Worm (Caenorhabditis elegans) whole organism, L3 larva: ENCODE data around the gene srh-270.

Experiments
- R02D3.7 ChIP-seq: fragments of 150-350 bp; optimal IDR thresholded peaks from 2 replicates; lab custom pipeline; 2014; ENCODE audit warnings: missing biosample characterization, missing genetic modification characterization
- ZK546.5 ChIP-seq: sonication (generic microtip); optimal IDR thresholded peaks from 2 replicates; lab custom pipeline; 2017; ENCODE audit warnings: missing biosample characterization, missing genetic modification characterization
- ama-1 ChIP-seq: fragments of 150-350 bp; optimal IDR thresholded peaks from 2 replicates; lab custom pipeline; 2018
- ceh-82 ChIP-seq: fragments of 150-350 bp; optimal IDR thresholded peaks from 2 replicates; lab custom pipeline; 2014; ENCODE audit warnings: missing biosample characterization, missing genetic modification characterization
- egl-27 ChIP-seq: sonication (generic microtip); optimal IDR thresholded peaks from 4 replicates; lab custom pipeline; 2017; ENCODE audit warnings: missing biosample characterization, missing genetic modification reagents, missing genetic modification characterization
- fkh-10 ChIP-seq: sonication (generic microtip); optimal IDR thresholded peaks from 2 replicates; lab custom pipeline; 2017; ENCODE audit warnings: missing biosample characterization, missing genetic modification reagents, missing genetic modification characterization
- fos-1 ChIP-seq: fragments of 150-350 bp; optimal IDR thresholded peaks from 2 replicates; lab custom pipeline; 2014; ENCODE audit warnings: missing biosample characterization, missing genetic modification characterization
- lin-39 ChIP-seq: fragments of 150-350 bp; optimal IDR thresholded peaks from 2 replicates; lab custom pipeline; 2018; ENCODE audit warnings: missing biosample characterization, missing genetic modification reagents, missing genetic modification characterization
- nhr-12 ChIP-seq: fragments of 150-350 bp; optimal IDR thresholded peaks from 2 replicates; lab custom pipeline; 2014; ENCODE audit warnings: missing biosample characterization, missing genetic modification characterization
- nhr-77 ChIP-seq: fragments of 150-350 bp; optimal IDR thresholded peaks from 2 replicates; lab custom pipeline; 2014; ENCODE audit warnings: missing biosample characterization, missing genetic modification characterization
- tbx-2 ChIP-seq: sonication (generic microtip); optimal IDR thresholded peaks from 2 replicates; lab custom pipeline; 2016; ENCODE audit warnings: mild to moderate bottlenecking, missing genetic modification characterization, missing compliant biosample characterization
- unc-62 ChIP-seq: fragments of 150-350 bp; sonication (generic microtip); optimal IDR thresholded peaks from 4 replicates; lab custom pipeline; 2014; ENCODE audit warnings: missing biosample characterization, missing genetic modification reagents, missing genetic modification characterization
- ztf-11 ChIP-seq: fragments of 150-350 bp; optimal IDR thresholded peaks from 2 replicates; lab custom pipeline; 2014; ENCODE audit warnings: missing biosample characterization, missing genetic modification characterization
- ztf-4 ChIP-seq: fragments of 150-350 bp; optimal IDR thresholded peaks from 2 replicates; lab custom pipeline; 2014; ENCODE audit warnings: missing biosample characterization, missing genetic modification characterization

DNA sequence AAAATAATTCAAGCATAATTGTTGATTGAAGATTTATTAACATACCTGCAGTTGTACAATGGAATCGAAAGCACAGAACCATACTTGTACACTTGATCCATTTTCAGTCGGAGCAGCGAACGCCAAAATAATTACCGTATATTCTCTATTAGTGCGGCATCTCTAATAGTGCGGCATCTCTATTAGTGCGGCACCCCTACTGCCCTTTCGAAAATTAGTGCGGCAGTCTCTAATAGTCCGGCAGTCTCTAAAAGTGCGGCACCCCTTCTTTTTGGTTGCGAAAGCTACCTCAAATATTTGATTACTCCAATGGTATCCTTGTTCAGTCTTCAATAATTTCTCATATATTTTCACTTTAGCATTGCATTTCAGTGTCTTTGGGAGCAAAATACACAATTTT, 43.3 kb downstream of the srh-270 start, which contains the start of gene srt-34:
- no peak for TF ChIP-seq lin-39 (tag; lab: Kevin White, UChicago)
- no peak for TF ChIP-seq R02D3.7 (tag; lab: Kevin White, UChicago)
- no peak for TF ChIP-seq nhr-77
- TF ChIP-seq fkh-10 (GFP tag; lab: Kevin White, UChicago): no peak
- no peak for TF ChIP-seq unc-62 (GFP tag; lab: Kevin White, UChicago)
- TF ChIP-seq tbx-2: no peak
- no peak for TF ChIP-seq ama-1
- no peak for TF ChIP-seq ztf-11 (tag; lab: Kevin White, UChicago)
- no peak for TF ChIP-seq fos-1 (tag; lab: Kevin White, UChicago)
- TF ChIP-seq ceh-82: no peak
- TF ChIP-seq ZK546.5 (tag; lab: Kevin White, UChicago): no peak
- TF ChIP-seq ztf-4 (tag; lab: Kevin White, UChicago): no peak
- TF ChIP-seq nhr-12: no peak
- no peak for TF ChIP-seq egl-27
